Worm (Caenorhabditis elegans) whole organism, L1 larva: ENCODE measurements around the gene T12G3.4.

ENCODE experiments used
- F16B12.6 ChIP-seq: fragments of 150-350 bp; optimal IDR thresholded peaks from 2 replicates; lab custom pipeline; 2014; ENCODE audit warnings: missing biosample characterization, missing genetic modification characterization
- Y116A8C.19 ChIP-seq: sonication (generic microtip); optimal IDR thresholded peaks from 2 replicates; lab custom pipeline; 2016; ENCODE audit warnings: missing compliant biosample characterization, missing genetic modification characterization, borderline replicate concordance
- alr-1 ChIP-seq: fragments of 200-800 bp; sonication (Bioruptor generic); optimal IDR thresholded peaks from 2 replicates; lab custom pipeline; 2018; ENCODE audit warnings: borderline replicate concordance, mild to moderate bottlenecking, missing genetic modification characterization, missing compliant biosample characterization
- aly-2 ChIP-seq: fragments of 150-350 bp; optimal IDR thresholded peaks from 2 replicates; lab custom pipeline; 2014; ENCODE audit warnings: missing biosample characterization, missing genetic modification characterization
- ama-1 ChIP-seq: fragments of 150-350 bp; optimal IDR thresholded peaks from 2 replicates; lab custom pipeline; 2014
- blmp-1 ChIP-seq: fragments of 150-350 bp; optimal IDR thresholded peaks from 2 replicates; lab custom pipeline; 2014; ENCODE audit warnings: missing biosample characterization, missing genetic modification characterization
- ceh-8 ChIP-seq: fragments of 200-800 bp; sonication (Bioruptor generic); optimal IDR thresholded peaks from 2 replicates; lab custom pipeline; 2018; ENCODE audit warnings: mild to moderate bottlenecking, missing genetic modification characterization, moderate library complexity, missing compliant biosample characterization
- ceh-88 ChIP-seq: fragments of 200-800 bp; sonication (Bioruptor generic); IDR thresholded peaks from 2 replicates; pipeline ENCODE4 v1.3.6; 2022; ENCODE audit warnings: missing genetic modification characterization, missing compliant biosample characterization
- dpl-1 ChIP-seq, 3 experiments: fragments of 150-350 bp in 2 of 3; sonication (generic microtip) in 1 of 3; optimal IDR thresholded peaks; 2 replicates each; lab custom pipeline; 2014 to 2017; ENCODE audit warnings: missing biosample characterization in 3 of 3, missing genetic modification characterization in 3 of 3, missing genetic modification reagents in 3 of 3
- egl-13 ChIP-seq: sonication (generic microtip); optimal IDR thresholded peaks from 2 replicates; lab custom pipeline; 2016; ENCODE audit warnings: missing genotype, missing genetic modification reagents, missing genetic modification characterization, missing compliant biosample characterization
- fkh-4 ChIP-seq: sonication (generic microtip); optimal IDR thresholded peaks from 2 replicates; lab custom pipeline; 2016; ENCODE audit warnings: missing compliant biosample characterization, missing genetic modification characterization, borderline replicate concordance
- irx-1 ChIP-seq: sonication (generic microtip); optimal IDR thresholded peaks from 2 replicates; lab custom pipeline; 2016; ENCODE audit warnings: missing genetic modification characterization, missing compliant biosample characterization
- lin-13 ChIP-seq: fragments of 150-350 bp; optimal IDR thresholded peaks from 2 replicates; lab custom pipeline; 2014; ENCODE audit warnings: missing biosample characterization, missing genetic modification reagents, missing genetic modification characterization
- lin-14 ChIP-seq: fragments of 200-800 bp; sonication (Bioruptor generic); optimal IDR thresholded peaks from 2 replicates; lab custom pipeline; 2018; ENCODE audit warnings: mild to moderate bottlenecking, missing genetic modification characterization, moderate library complexity, missing compliant biosample characterization
- lin-35 ChIP-seq, 2 experiments: fragments of 150-350 bp; optimal IDR thresholded peaks; 2 replicates each; lab custom pipeline; 2014; ENCODE audit warnings: missing biosample characterization in 2 of 2, missing genetic modification characterization in 2 of 2, missing genetic modification reagents in 2 of 2
- lin-39 ChIP-seq: fragments of 150-350 bp; optimal IDR thresholded peaks from 2 replicates; lab custom pipeline; 2014; ENCODE audit warnings: missing biosample characterization, missing genetic modification reagents, missing genetic modification characterization
- lir-3 ChIP-seq: sonication (generic microtip); optimal IDR thresholded peaks from 2 replicates; lab custom pipeline; 2016; ENCODE audit warnings: mild to moderate bottlenecking, missing genetic modification characterization, moderate library complexity, missing compliant biosample characterization; ENCODE audit not compliant: poor library complexity
- lsy-2 ChIP-seq, 2 experiments: fragments of 150-350 bp; optimal IDR thresholded peaks; 2 replicates each; lab custom pipeline; 2014; ENCODE audit warnings: missing biosample characterization in 2 of 2, missing genetic modification characterization in 2 of 2
- mab-9 ChIP-seq: fragments of 200-800 bp; sonication (Bioruptor generic); IDR thresholded peaks from 2 replicates; pipeline ENCODE4 v1.3.6; 2022; ENCODE audit warnings: missing genetic modification reagents, missing genetic modification characterization, missing compliant biosample characterization
- mdl-1 ChIP-seq, 2 experiments: fragments of 150-350 bp; optimal IDR thresholded peaks; 2 replicates each; lab custom pipeline; 2014 to 2017; ENCODE audit warnings: missing biosample characterization in 2 of 2, missing genetic modification characterization in 2 of 2, inconsistent platforms in 1 of 2
- mep-1 ChIP-seq: fragments of 150-350 bp; optimal IDR thresholded peaks from 2 replicates; lab custom pipeline; 2014; ENCODE audit warnings: missing biosample characterization, missing genetic modification characterization
- nhr-11 ChIP-seq: fragments of 150-350 bp; optimal IDR thresholded peaks from 2 replicates; lab custom pipeline; 2014; ENCODE audit warnings: missing biosample characterization, missing genetic modification characterization
- nhr-20 ChIP-seq: sonication (generic microtip); optimal IDR thresholded peaks from 2 replicates; lab custom pipeline; 2016; ENCODE audit warnings: mild to moderate bottlenecking, missing genetic modification characterization, missing compliant biosample characterization
- nhr-237 ChIP-seq: fragments of 150-350 bp; optimal IDR thresholded peaks from 2 replicates; lab custom pipeline; 2014; ENCODE audit warnings: missing biosample characterization, missing genetic modification characterization
- nhr-77 ChIP-seq: fragments of 150-350 bp; optimal IDR thresholded peaks from 2 replicates; lab custom pipeline; 2014; ENCODE audit warnings: missing biosample characterization, missing genetic modification characterization
- nhr-85 ChIP-seq: sonication (generic microtip); peaks from one replicate; lab custom pipeline; 2016; ENCODE audit warnings: missing genetic modification characterization, inconsistent platforms, missing compliant biosample characterization
- nhr-90 ChIP-seq: sonication (generic microtip); optimal IDR thresholded peaks from 2 replicates; lab custom pipeline; 2016; ENCODE audit warnings: mild to moderate bottlenecking, missing genetic modification characterization, missing compliant biosample characterization; ENCODE audit not compliant: poor library complexity
- pax-3 ChIP-seq: fragments of 200-800 bp; sonication (Bioruptor generic); optimal IDR thresholded peaks from 2 replicates; lab custom pipeline; 2018; ENCODE audit warnings: mild to moderate bottlenecking, missing genetic modification characterization, moderate library complexity, missing compliant biosample characterization
- skn-1 ChIP-seq: fragments of 150-350 bp; optimal IDR thresholded peaks from 2 replicates; lab custom pipeline; 2014; ENCODE audit warnings: missing biosample characterization, missing genetic modification characterization
- sox-4 ChIP-seq: sonication (generic microtip); optimal IDR thresholded peaks from 2 replicates; lab custom pipeline; 2016; ENCODE audit warnings: missing genetic modification characterization, missing compliant biosample characterization
- sup-37 ChIP-seq: fragments of 200-800 bp; sonication (Bioruptor generic); optimal IDR thresholded peaks from 2 replicates; lab custom pipeline; 2018; ENCODE audit warnings: mild to moderate bottlenecking, missing genetic modification characterization, missing compliant biosample characterization
- swsn-7 ChIP-seq: sonication (generic microtip); optimal IDR thresholded peaks from 2 replicates; lab custom pipeline; 2016; ENCODE audit warnings: missing genetic modification characterization, missing compliant biosample characterization
- tbx-2 ChIP-seq: sonication (generic microtip); optimal IDR thresholded peaks from 2 replicates; lab custom pipeline; 2016; ENCODE audit warnings: missing genetic modification characterization, missing compliant biosample characterization
- unc-130 ChIP-seq: fragments of 150-350 bp; optimal IDR thresholded peaks from 2 replicates; lab custom pipeline; 2017; ENCODE audit warnings: missing biosample characterization, missing genetic modification characterization, inconsistent platforms
- unc-98 ChIP-seq: fragments of 200-800 bp; sonication (Bioruptor generic); IDR thresholded peaks from 2 replicates; pipeline ENCODE4 v1.3.6; 2022; ENCODE audit warnings: missing genetic modification characterization, missing compliant biosample characterization
- vab-15 ChIP-seq: sonication (generic microtip); optimal IDR thresholded peaks from 2 replicates; lab custom pipeline; 2017; ENCODE audit warnings: missing genotype, mild to moderate bottlenecking, missing genetic modification characterization, missing compliant biosample characterization
- zip-4 ChIP-seq: fragments of 200-800 bp; sonication (Bioruptor generic); optimal IDR thresholded peaks from 2 replicates; lab custom pipeline; 2018; ENCODE audit warnings: mild to moderate bottlenecking, missing genetic modification characterization, moderate library complexity, missing compliant biosample characterization
- ztf-11 ChIP-seq, 2 experiments: sonication (generic microtip); optimal IDR thresholded peaks; 2 replicates each; lab custom pipeline; 2016 to 2017; ENCODE audit warnings: missing genetic modification characterization in 2 of 2, missing biosample characterization in 1 of 2, missing compliant biosample characterization in 1 of 2
- ztf-4 ChIP-seq: fragments of 150-350 bp; optimal IDR thresholded peaks from 2 replicates; lab custom pipeline; 2014; ENCODE audit warnings: missing biosample characterization, missing genetic modification characterization

Gene T12G3.4

ce11 chrIV:12032383-12032782, 15.7 kb upstream of the T12G3.4 start (continued):
- TF ChIP-seq mep-1 (tag; lab: Kevin White, UChicago) (peak; percentile 93), ama-1 (lab: Kevin White, UChicago) (peak; percentile 63), sox-4 (tag; lab: Kevin White, UChicago) (no peak), blmp-1 (tag; lab: Kevin White, UChicago) (peak; percentile 44), Y116A8C.19 (tag; lab: Kevin White, UChicago) (no peak), tbx-2 (peak; percentile 72), nhr-90 (tag; lab: Kevin White, UChicago) (peak; percentile 72), nhr-20 (tag; lab: Kevin White, UChicago) (peak; percentile 93), nhr-77 (peak; percentile 63), mdl-1 (tag; optimal IDR thresholded peaks at IDR 0.05; lab: Kevin White, UChicago) (peak in 1 of 2 experiments; percentile 86), ztf-4 (peak; percentile 85), lin-14 (GFP tag; lab: Kevin White, UChicago) (peak; percentile 95), lin-13 (GFP tag; lab: Kevin White, UChicago) (peak; percentile 66), lin-39 (tag; lab: Kevin White, UChicago) (no peak), swsn-7 (tag; lab: Kevin White, UChicago) (peak; percentile 87), egl-13 (tag; lab: Kevin White, UChicago) (peak; percentile 27), ztf-11 (tag; optimal IDR thresholded peaks at IDR 0.05; lab: Kevin White, UChicago) (peak in 1 of 2 experiments; percentile 55), dpl-1 (GFP tag; optimal IDR thresholded peaks at IDR 0.05; lab: Kevin White, UChicago) (peak; percentile 60 to 70 (median 63)), lir-3 (peak; percentile 68), pax-3 (peak; percentile 36), sup-37 (GFP tag; lab: Kevin White, UChicago) (no peak), zip-4 (GFP tag; lab: Kevin White, UChicago) (no peak), lsy-2 (tag; optimal IDR thresholded peaks at IDR 0.05; lab: Kevin White, UChicago) (peak; percentile 72 to 83)

- TF ChIP-seq mep-1 (tag; lab: Kevin White, UChicago) (peak; percentile 11), lin-35 (GFP tag; optimal IDR thresholded peaks at IDR 0.05; lab: Kevin White, UChicago) (no peak), mab-9 (no peak), blmp-1 (tag; lab: Kevin White, UChicago) (peak; percentile 26), ceh-88 (no peak), F16B12.6 (tag; lab: Kevin White, UChicago) (no peak), skn-1 (tag; lab: Kevin White, UChicago) (peak; percentile 99), nhr-11 (tag; lab: Kevin White, UChicago) (no peak)
- TF ChIP-seq, all 84 proteins: peak for 3
Observed at ce11 chrIV:12033985-12034384, 14.1 kb upstream of the T12G3.4 start, which contains the start of gene sqst-1. Gene sqst-1, plus strand, starts transcription at chrIV:12034282.

- TF ChIP-seq fkh-4 (tag; lab: Kevin White, UChicago) (no peak), lin-14 (GFP tag; lab: Kevin White, UChicago) (no peak), swsn-7 (tag; lab: Kevin White, UChicago) (no peak), lsy-2 (tag; optimal IDR thresholded peaks at IDR 0.05; lab: Kevin White, UChicago) (no peak), unc-98 (GFP tag; lab: Robert Waterston, UW) (no peak), ztf-4 (peak; percentile 4), aly-2 (no peak), nhr-237 (tag; lab: Kevin White, UChicago) (no peak), nhr-77 (no peak), skn-1 (tag; lab: Kevin White, UChicago) (peak; percentile 7)
Observed at ce11 chrIV:12034776-12035175, 13.3 kb upstream of the T12G3.4 start.

DNA sequence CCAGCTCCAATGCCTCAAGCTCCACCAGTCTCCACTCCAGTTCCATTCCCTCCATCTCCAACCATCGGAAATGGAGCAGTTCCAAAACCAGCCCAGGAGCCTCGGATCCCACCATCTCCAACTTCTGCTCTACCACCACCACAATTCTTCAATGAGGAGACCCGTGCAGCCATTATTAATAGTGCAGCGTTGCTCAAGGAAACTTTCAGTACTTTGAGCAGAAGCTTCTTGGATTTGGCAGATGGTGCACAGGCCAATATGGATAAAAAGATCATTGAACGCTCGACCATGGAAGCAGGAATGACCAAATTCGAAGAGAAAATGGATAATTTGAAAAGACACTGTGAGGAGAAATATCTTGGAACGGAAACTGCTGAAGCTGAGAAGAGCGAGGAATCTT, 12.6 kb upstream of the T12G3.4 start:
- TF ChIP-seq ceh-8 (GFP tag; lab: Kevin White, UChicago), result no peak
- TF ChIP-seq vab-15 (tag; lab: Kevin White, UChicago), result no peak
- no peak for TF ChIP-seq tbx-2
- no peak for TF ChIP-seq nhr-20 (tag; lab: Kevin White, UChicago)
- TF ChIP-seq nhr-85, result peak; percentile 4
- TF ChIP-seq unc-130, result no peak
- TF ChIP-seq ama-1 (lab: Kevin White, UChicago), result peak; percentile 22
- TF ChIP-seq lin-13 (GFP tag; lab: Kevin White, UChicago), result no peak
- TF ChIP-seq irx-1 (tag; lab: Kevin White, UChicago), result no peak
- TF ChIP-seq alr-1, result no peak
